Worm (Caenorhabditis elegans): ENCODE results near the gene egl-1.

ce11 chrV:14411989-14412388 is 20.2 kb downstream of the egl-1 start:
- TF ChIP-seq pax-1 (tag; optimal IDR thresholded peaks at IDR 0.05) (no peak), unc-86 (tag; optimal IDR thresholded peaks at IDR 0.05) (no peak), hlh-15 (tag; optimal IDR thresholded peaks at IDR 0.05) (no peak), ama-1 (optimal IDR thresholded peaks at IDR 0.05) (no peak), ets-4 (tag; optimal IDR thresholded peaks at IDR 0.05) (no peak)

Data from whole organism, late embryonic.